Fruit fly (Drosophila melanogaster) whole organism, embryonic: Measurements from ENCODE around the gene mdu.

Experiments
- ATbp ChIP-seq: fragments of 200-800 bp; sonication (Bioruptor generic); optimal IDR thresholded peaks from 2 replicates; lab custom pipeline; 2017; ENCODE audit warnings: missing biosample characterization, mild to moderate bottlenecking, missing genetic modification characterization, missing genetic modification reagents
- BEAF-32 ChIP-seq: fragments of 200-800 bp; sonication (Bioruptor generic); optimal IDR thresholded peaks from 3 replicates; lab custom pipeline; 2017; ENCODE audit warnings: missing biosample characterization, missing genetic modification characterization, mild to moderate bottlenecking, moderate library complexity, missing genetic modification reagents
- Blimp-1 ChIP-seq: fragments of 200-800 bp; sonication (Bioruptor generic); optimal IDR thresholded peaks from 3 replicates; lab custom pipeline; 2018; ENCODE audit warnings: missing biosample characterization, missing genetic modification characterization, mild to moderate bottlenecking, moderate library complexity, missing genetic modification reagents
- CG12299 ChIP-seq: fragments of 200-800 bp; sonication (Bioruptor generic); optimal IDR thresholded peaks from 2 replicates; lab custom pipeline; 2018; ENCODE audit warnings: missing biosample characterization, mild to moderate bottlenecking, missing genetic modification characterization
- CG15011 ChIP-seq: fragments of 200-800 bp; sonication (Bioruptor generic); optimal IDR thresholded peaks from 3 replicates; lab custom pipeline; 2018; ENCODE audit warnings: missing biosample characterization, mild to moderate bottlenecking, missing genetic modification characterization
- CG1529 ChIP-seq: fragments of 200-800 bp; sonication (Bioruptor generic); optimal IDR thresholded peaks from 3 replicates; lab custom pipeline; 2018; ENCODE audit warnings: missing biosample characterization, missing genetic modification characterization
- CG15514 ChIP-seq: fragments of 200-800 bp; sonication (Bioruptor generic); optimal IDR thresholded peaks from 3 replicates; lab custom pipeline; 2017; ENCODE audit warnings: missing biosample characterization, missing genetic modification characterization, mild to moderate bottlenecking, moderate library complexity, missing genetic modification reagents
- CG15601 ChIP-seq: fragments of 200-800 bp; sonication (Bioruptor generic); optimal IDR thresholded peaks from 3 replicates; lab custom pipeline; 2019; ENCODE audit warnings: missing biosample characterization, mild to moderate bottlenecking, missing genetic modification characterization, moderate library complexity
- CG17186 ChIP-seq: fragments of 200-800 bp; sonication (Bioruptor generic); optimal IDR thresholded peaks from 3 replicates; lab custom pipeline; 2017; ENCODE audit warnings: missing biosample characterization, missing genetic modification reagents, missing genetic modification characterization
- CG17359 ChIP-seq: fragments of 200-800 bp; sonication (Bioruptor generic); optimal IDR thresholded peaks from 3 replicates; lab custom pipeline; 2018; ENCODE audit warnings: missing biosample characterization, mild to moderate bottlenecking, missing genetic modification characterization, moderate library complexity
- CG18262 ChIP-seq: fragments of 200-800 bp; optimal IDR thresholded peaks from 3 replicates; lab custom pipeline; 2019; ENCODE audit warnings: missing biosample characterization, mild to moderate bottlenecking, missing genetic modification characterization, moderate library complexity
- CG2129 ChIP-seq: fragments of 200-800 bp; sonication (Bioruptor generic); IDR thresholded peaks from 2 replicates; pipeline ENCODE4 v1.3.6; 2022; ENCODE audit warnings: missing biosample characterization, missing genetic modification characterization; ENCODE audit not compliant: partially characterized antibody
- CG2889 ChIP-seq: fragments of 200-800 bp; sonication (Bioruptor generic); IDR thresholded peaks from 3 replicates; pipeline ENCODE4 v1.3.6; 2022; ENCODE audit warnings: missing biosample characterization, missing genetic modification characterization
- CG31388 ChIP-seq: fragments of 200-800 bp; sonication (Bioruptor generic); optimal IDR thresholded peaks from 2 replicates; lab custom pipeline; 2016; ENCODE audit warnings: missing biosample characterization, missing genetic modification characterization
- CG31441 ChIP-seq: fragments of 200-800 bp; sonication (Bioruptor generic); IDR thresholded peaks from 2 replicates; pipeline ENCODE4 v1.3.6; 2022; ENCODE audit warnings: missing biosample characterization, missing genetic modification characterization
- CG32767 ChIP-seq: fragments of 200-800 bp; sonication (Bioruptor generic); IDR thresholded peaks from 2 replicates; pipeline ENCODE4 v1.3.6; 2022; ENCODE audit warnings: missing biosample characterization, missing genetic modification characterization
- CG3838 ChIP-seq: fragments of 200-800 bp; sonication (Bioruptor generic); optimal IDR thresholded peaks from 3 replicates; lab custom pipeline; 2016; ENCODE audit warnings: missing biosample characterization, missing genetic modification characterization
- CG3847 ChIP-seq: fragments of 200-800 bp; sonication (Bioruptor generic); IDR thresholded peaks from 2 replicates; pipeline ENCODE4 v1.3.6; 2022; ENCODE audit warnings: missing biosample characterization, missing genetic modification characterization
- CG4404 ChIP-seq: fragments of 200-800 bp; sonication (Bioruptor generic); IDR thresholded peaks from 2 replicates; pipeline ENCODE4 v1.3.6; 2022; ENCODE audit warnings: missing biosample characterization, missing genetic modification characterization
- CG4707 ChIP-seq: fragments of 200-800 bp; sonication (Bioruptor generic); optimal IDR thresholded peaks from 2 replicates; lab custom pipeline; 2018; ENCODE audit warnings: missing biosample characterization, mild to moderate bottlenecking, missing genetic modification characterization, moderate library complexity
- CG6765 ChIP-seq: fragments of 200-800 bp; sonication (Bioruptor generic); optimal IDR thresholded peaks from 3 replicates; lab custom pipeline; 2017; ENCODE audit warnings: missing biosample characterization, mild to moderate bottlenecking, missing genetic modification characterization
- CG6813 ChIP-seq: fragments of 200-800 bp; sonication (Bioruptor generic); optimal IDR thresholded peaks from 2 replicates; lab custom pipeline; 2017; ENCODE audit warnings: missing biosample characterization, missing genetic modification characterization, mild to moderate bottlenecking, moderate library complexity, missing genetic modification reagents
- CG8359 ChIP-seq: fragments of 200-800 bp; sonication (Bioruptor generic); optimal IDR thresholded peaks from 2 replicates; lab custom pipeline; 2017; ENCODE audit warnings: missing biosample characterization, mild to moderate bottlenecking, missing genetic modification characterization, borderline replicate concordance
- D19B ChIP-seq: fragments of 200-800 bp; sonication (Bioruptor generic); optimal IDR thresholded peaks from 2 replicates; lab custom pipeline; 2017; ENCODE audit warnings: missing biosample characterization, mild to moderate bottlenecking, missing genetic modification characterization
- Dad ChIP-seq: fragments of 200-800 bp; sonication (Bioruptor generic); optimal IDR thresholded peaks from 3 replicates; lab custom pipeline; 2016; ENCODE audit warnings: missing biosample characterization, missing genetic modification characterization
- Dek ChIP-seq: fragments of 200-800 bp; sonication (Bioruptor generic); optimal IDR thresholded peaks from 3 replicates; lab custom pipeline; 2019; ENCODE audit warnings: missing biosample characterization, mild to moderate bottlenecking, missing genetic modification characterization, moderate library complexity
- Dref ChIP-seq: fragments of 200-800 bp; sonication (Bioruptor generic); IDR thresholded peaks from 2 replicates; pipeline ENCODE4 v1.3.6; 2022; ENCODE audit warnings: missing biosample characterization, missing genetic modification characterization
- Fer1 ChIP-seq: fragments of 200-800 bp; sonication (Bioruptor generic); optimal IDR thresholded peaks from 2 replicates; lab custom pipeline; 2017; ENCODE audit warnings: missing biosample characterization, mild to moderate bottlenecking, missing genetic modification characterization
- Gsc ChIP-seq: fragments of 200-800 bp; sonication (Bioruptor generic); IDR thresholded peaks from 2 replicates; pipeline ENCODE4 v1.3.6; 2022; ENCODE audit warnings: missing biosample characterization, missing genetic modification characterization
- Nf-YC ChIP-seq: fragments of 200-800 bp; optimal IDR thresholded peaks from 3 replicates; lab custom pipeline; 2019; ENCODE audit warnings: missing biosample characterization, mild to moderate bottlenecking, missing genetic modification characterization, moderate library complexity
- Oli ChIP-seq: fragments of 200-800 bp; sonication (Bioruptor generic); optimal IDR thresholded peaks from 2 replicates; lab custom pipeline; 2018; ENCODE audit warnings: missing biosample characterization, mild to moderate bottlenecking, missing genetic modification characterization, moderate library complexity
- Optix ChIP-seq: fragments of 200-800 bp; sonication (Bioruptor generic); IDR thresholded peaks from 3 replicates; pipeline ENCODE4 v1.3.6; 2022; ENCODE audit warnings: missing biosample characterization, missing genetic modification characterization
- Poxn ChIP-seq: fragments of 200-800 bp; sonication (Bioruptor generic); IDR thresholded peaks from 2 replicates; pipeline ENCODE4 v1.3.6; 2022; ENCODE audit warnings: missing biosample characterization, missing genetic modification characterization
- Sox100B ChIP-seq: fragments of 200-800 bp; sonication (Bioruptor generic); optimal IDR thresholded peaks from 3 replicates; lab custom pipeline; 2018; ENCODE audit warnings: missing biosample characterization, mild to moderate bottlenecking, missing genetic modification characterization
- Sox102F ChIP-seq: fragments of 200-800 bp; sonication (Bioruptor generic); optimal IDR thresholded peaks from 2 replicates; lab custom pipeline; 2018; ENCODE audit warnings: missing biosample characterization, mild to moderate bottlenecking, missing genetic modification characterization, moderate library complexity
- Taf1 ChIP-seq: fragments of 200-800 bp; sonication (Bioruptor generic); IDR thresholded peaks from 2 replicates; pipeline ENCODE4 v1.3.6; 2022; ENCODE audit warnings: missing biosample characterization, missing genetic modification characterization
- ase ChIP-seq: fragments of 200-800 bp; sonication (Bioruptor generic); IDR thresholded peaks from 3 replicates; pipeline ENCODE4 v1.3.6; 2022; ENCODE audit warnings: missing biosample characterization, missing genetic modification characterization
- eve ChIP-seq, 2 experiments: fragments of >200 bp; optimal IDR thresholded peaks; 2 replicates each; lab custom pipeline; 2017; ENCODE audit warnings: missing biosample characterization in 2 of 2, missing genetic modification characterization in 2 of 2
- exex ChIP-seq: fragments of 200-800 bp; sonication (Bioruptor generic); optimal IDR thresholded peaks from 4 replicates; lab custom pipeline; 2018; ENCODE audit warnings: missing biosample characterization, mild to moderate bottlenecking, missing genetic modification characterization, moderate library complexity
- gem ChIP-seq: fragments of 200-800 bp; sonication (Bioruptor generic); optimal IDR thresholded peaks from 2 replicates; lab custom pipeline; 2019; ENCODE audit warnings: missing biosample characterization, mild to moderate bottlenecking, missing genetic modification characterization, moderate library complexity
- gsb ChIP-seq: fragments of 200-800 bp; sonication (Bioruptor generic); IDR thresholded peaks from 2 replicates; pipeline ENCODE4 v1.3.6; 2022; ENCODE audit warnings: missing biosample characterization, missing genetic modification characterization
- kay ChIP-seq: fragments of 200-800 bp; sonication (Bioruptor generic); optimal IDR thresholded peaks from 2 replicates; lab custom pipeline; 2016; ENCODE audit warnings: missing biosample characterization, missing genetic modification characterization
- lab ChIP-seq: fragments of 200-800 bp; sonication (Bioruptor generic); optimal IDR thresholded peaks from 3 replicates; lab custom pipeline; 2017; ENCODE audit warnings: missing biosample characterization, missing genetic modification characterization, mild to moderate bottlenecking, moderate library complexity, missing genetic modification reagents
- otp ChIP-seq: fragments of 200-800 bp; sonication (Bioruptor generic); IDR thresholded peaks from 3 replicates; pipeline ENCODE4, ENCODE4 v1.3.6; 2022; ENCODE audit warnings: missing biosample characterization, missing genetic modification characterization
- pnt ChIP-seq: fragments of 200-800 bp; sonication (Bioruptor generic); optimal IDR thresholded peaks from 3 replicates; lab custom pipeline; 2016; ENCODE audit warnings: missing biosample characterization, missing genetic modification characterization
- sens ChIP-seq: fragments of 200-800 bp; sonication (Bioruptor generic); peaks from one replicate; lab custom pipeline; 2016; ENCODE audit warnings: missing biosample characterization, missing genetic modification characterization
- sima ChIP-seq: fragments of 200-800 bp; sonication (Bioruptor generic); optimal IDR thresholded peaks from 2 replicates; lab custom pipeline; 2016; ENCODE audit warnings: missing biosample characterization, missing genetic modification characterization
- slp2 ChIP-seq: fragments of 200-800 bp; sonication (Bioruptor generic); optimal IDR thresholded peaks from 2 replicates; lab custom pipeline; 2016; ENCODE audit warnings: missing biosample characterization, missing genetic modification characterization
- sob ChIP-seq: fragments of 200-800 bp; sonication (Bioruptor generic); IDR thresholded peaks from 2 replicates; pipeline ENCODE4 v1.3.6; 2022; ENCODE audit warnings: missing biosample characterization, missing genetic modification characterization
- toy ChIP-seq: fragments of 200-800 bp; sonication (Bioruptor generic); IDR thresholded peaks from 2 replicates; pipeline ENCODE4 v1.3.6; 2022; ENCODE audit warnings: missing biosample characterization, missing genetic modification characterization
- vfl ChIP-seq: fragments of 200-800 bp; sonication (Bioruptor generic); optimal IDR thresholded peaks from 2 replicates; lab custom pipeline; 2016; ENCODE audit warnings: missing biosample characterization, missing genetic modification characterization

The mdu gene

DNA sequence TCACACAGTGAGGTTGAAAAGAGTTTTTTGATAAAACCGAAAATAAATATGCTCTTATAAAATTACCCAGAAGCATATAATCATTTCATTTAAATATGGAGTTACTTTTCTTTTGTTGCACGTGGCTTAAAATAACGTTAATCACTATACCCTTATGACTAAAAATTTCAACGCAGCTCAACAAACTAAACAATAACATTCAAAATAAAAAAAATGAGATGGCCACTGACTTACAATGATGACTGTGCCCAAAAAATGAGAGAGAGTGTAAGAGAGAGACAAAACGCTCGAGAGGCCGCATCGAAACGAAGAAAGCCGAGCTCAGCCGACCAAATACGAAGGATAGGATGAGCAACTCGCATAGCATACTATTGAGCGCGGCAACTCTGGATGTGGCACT lies 50.7 kb downstream of the mdu start (continued):
- TF ChIP-seq CG4707 (GFP tag; lab: Kevin White, UChicago) = no peak
- TF ChIP-seq CG17359 (tag; lab: Kevin White, UChicago) = peak; percentile 46
- TF ChIP-seq CG12299 (tag; lab: Kevin White, UChicago) = peak; percentile 24
- no peak for TF ChIP-seq CG6765 (GFP tag; lab: Kevin White, UChicago)
- TF ChIP-seq Dad = no peak
- TF ChIP-seq BEAF-32 (GFP tag; lab: Kevin White, UChicago) = no peak
- TF ChIP-seq sima (GFP tag; lab: Kevin White, UChicago) = no peak
- no peak for TF ChIP-seq gsb
- TF ChIP-seq CG4404 (GFP tag; lab: Robert Waterston, UW) = no peak
- no peak for TF ChIP-seq CG17186 (GFP tag; lab: Kevin White, UChicago)
- peak; percentile 58 for TF ChIP-seq gem (tag; lab: Kevin White, UChicago)
- TF ChIP-seq vfl (GFP tag; lab: Kevin White, UChicago) = no peak
- TF ChIP-seq eve (GFP tag; optimal IDR thresholded peaks at IDR 0.05; lab: Kevin White, UChicago) = peak in 1 of 2 experiments; percentile 38
- 0 out of 2 replicates have a peak, but pooled peaks have one; percentile 28 for TF ChIP-seq CG32767 (GFP tag; lab: Robert Waterston, UW)
- TF ChIP-seq Blimp-1 (GFP tag; lab: Kevin White, UChicago) = peak; percentile 36
- TF ChIP-seq slp2 (GFP tag; lab: Kevin White, UChicago) = no peak
- peak; percentile 32 for TF ChIP-seq Nf-YC
- TF ChIP-seq kay (GFP tag; lab: Kevin White, UChicago) = no peak
- no peak for TF ChIP-seq otp (GFP tag; lab: Robert Waterston, UW)
- no peak for TF ChIP-seq Optix (GFP tag; lab: Robert Waterston, UW)
- no peak for TF ChIP-seq CG2889 (GFP tag; lab: Robert Waterston, UW)
- peak; percentile 4 for TF ChIP-seq Dek (tag; lab: Kevin White, UChicago)
- TF ChIP-seq CG31441 (GFP tag; lab: Robert Waterston, UW) = 0 out of 2 replicates have a peak, but pooled peaks have one; percentile 18
- TF ChIP-seq Sox100B = peak; percentile 0
- no peak for TF ChIP-seq CG3838 (GFP tag; lab: Kevin White, UChicago)
- peak; percentile 9 for TF ChIP-seq CG15514 (GFP tag; lab: Kevin White, UChicago)
- no peak for TF ChIP-seq Taf1 (GFP tag; lab: Robert Waterston, UW)
- no peak for TF ChIP-seq exex (tag; lab: Kevin White, UChicago)
- peak; percentile 12 for TF ChIP-seq CG18262
- no peak for TF ChIP-seq D19B (GFP tag; lab: Kevin White, UChicago)
- peak; percentile 35 for TF ChIP-seq Oli (tag; lab: Kevin White, UChicago)
- TF ChIP-seq sob = no peak
- no peak for TF ChIP-seq Poxn (GFP tag; lab: Robert Waterston, UW)
- no peak for TF ChIP-seq CG6813 (GFP tag; lab: Kevin White, UChicago)
- TF ChIP-seq CG2129 = no peak
- no peak for TF ChIP-seq CG31388 (GFP tag; lab: Kevin White, UChicago)
- no peak for TF ChIP-seq Dref
- TF ChIP-seq Gsc (GFP tag; lab: Robert Waterston, UW) = no peak
- peak; percentile 41 for TF ChIP-seq lab (GFP tag; lab: Kevin White, UChicago)
- TF ChIP-seq CG15011 = no peak
- TF ChIP-seq Sox102F (GFP tag; lab: Kevin White, UChicago) = peak; percentile 29
- peak; percentile 29 for TF ChIP-seq Fer1 (GFP tag; lab: Kevin White, UChicago)
- peak; percentile 41 for TF ChIP-seq CG3847
- no peak for TF ChIP-seq CG8359 (GFP tag; lab: Kevin White, UChicago)
- peak; percentile 83 for TF ChIP-seq sens (GFP tag; lab: Kevin White, UChicago)
- peak; percentile 8 for TF ChIP-seq CG15601
- TF ChIP-seq CG1529 (GFP tag; lab: Kevin White, UChicago) = no peak
- no peak for TF ChIP-seq ase
- TF ChIP-seq toy (GFP tag; lab: Robert Waterston, UW) = no peak
- TF ChIP-seq pnt (GFP tag; lab: Kevin White, UChicago) = no peak
- TF ChIP-seq ATbp (GFP tag; lab: Kevin White, UChicago) = peak; percentile 55
